Worm (Caenorhabditis elegans) whole organism, midembryonic: ENCODE results near the gene hog-1.

ENCODE experiments used
- T22C8.4 ChIP-seq: fragments of 200-800 bp; sonication (Bioruptor generic); IDR thresholded peaks from 2 replicates; pipeline ENCODE4 v1.3.6; 2022; ENCODE audit warnings: missing genetic modification characterization, missing compliant biosample characterization
- cog-1 ChIP-seq: sonication (generic microtip); optimal IDR thresholded peaks from 2 replicates; lab custom pipeline; 2016; ENCODE audit warnings: missing genetic modification characterization, missing compliant biosample characterization
- flt-1 ChIP-seq: fragments of 200-800 bp; sonication (Bioruptor generic); IDR thresholded peaks from 2 replicates; pipeline ENCODE4 v1.3.6; 2022; ENCODE audit warnings: missing genetic modification characterization, missing compliant biosample characterization
- klf-2 ChIP-seq: fragments of 200-800 bp; sonication (Bioruptor generic); conservative IDR thresholded peaks from 2 replicates; pipeline ENCODE4 v1.3.6; 2022; ENCODE audit warnings: missing genetic modification reagents, missing genetic modification characterization, missing compliant biosample characterization
- med-1 ChIP-seq: sonication (generic microtip); optimal IDR thresholded peaks from 2 replicates; lab custom pipeline; 2017; ENCODE audit warnings: missing genetic modification characterization, mild to moderate bottlenecking, missing compliant biosample characterization, antibody characterized with exemption, missing genetic modification reagents; ENCODE audit not compliant: insufficient read depth
- ref-1 ChIP-seq: fragments of 200-800 bp; sonication (Bioruptor generic); conservative IDR thresholded peaks from 2 replicates; pipeline ENCODE4 v1.3.6; 2022; ENCODE audit warnings: missing genetic modification reagents, missing genetic modification characterization, missing compliant biosample characterization
- tab-1 ChIP-seq: fragments of 200-800 bp; sonication (Bioruptor generic); IDR thresholded peaks from 2 replicates; pipeline ENCODE4 v1.3.6; 2022; ENCODE audit warnings: missing genetic modification characterization, missing compliant biosample characterization
- ztf-23 ChIP-seq: fragments of 200-800 bp; sonication (Bioruptor generic); IDR thresholded peaks from 2 replicates; pipeline ENCODE4 v1.3.6; 2022; ENCODE audit warnings: missing genetic modification reagents, missing genetic modification characterization, missing compliant biosample characterization
- ztf-29 ChIP-seq: fragments of 200-800 bp; sonication (Bioruptor generic); IDR thresholded peaks from 2 replicates; pipeline ENCODE4 v1.3.6; 2022; ENCODE audit warnings: missing genetic modification reagents, missing genetic modification characterization, missing compliant biosample characterization

hog-1 gene

DNA sequence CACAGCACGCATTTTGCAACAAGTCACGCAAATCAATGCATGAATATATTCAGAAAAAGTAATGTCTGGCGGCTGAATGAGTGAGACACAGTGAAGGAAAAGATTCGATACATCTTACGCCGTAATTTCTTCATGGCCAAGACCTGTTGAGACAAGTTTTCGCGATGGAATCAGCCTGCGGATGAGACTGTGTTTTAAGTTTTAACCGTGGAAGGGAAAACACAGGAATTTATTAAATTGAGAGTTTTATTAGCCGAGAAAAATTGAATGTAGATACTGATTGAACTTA is at the start of gene hog-1:
Gene hog-1 (minus strand): TSS at position 101 of the 289 bp plus-strand sequence.
- TF ChIP-seq cog-1 (tag; lab: Kevin White, UChicago) (no peak), ztf-23 (GFP tag; lab: Robert Waterston, UW) (no peak), klf-2 (GFP tag; lab: Robert Waterston, UW) (no peak), tab-1 (GFP tag; lab: Robert Waterston, UW) (no peak), flt-1 (GFP tag; lab: Robert Waterston, UW) (no peak), ztf-29 (no peak), med-1 (GFP tag; lab: Kevin White, UChicago) (no peak), T22C8.4 (no peak), ref-1 (GFP tag; lab: Robert Waterston, UW) (no peak)

DNA sequence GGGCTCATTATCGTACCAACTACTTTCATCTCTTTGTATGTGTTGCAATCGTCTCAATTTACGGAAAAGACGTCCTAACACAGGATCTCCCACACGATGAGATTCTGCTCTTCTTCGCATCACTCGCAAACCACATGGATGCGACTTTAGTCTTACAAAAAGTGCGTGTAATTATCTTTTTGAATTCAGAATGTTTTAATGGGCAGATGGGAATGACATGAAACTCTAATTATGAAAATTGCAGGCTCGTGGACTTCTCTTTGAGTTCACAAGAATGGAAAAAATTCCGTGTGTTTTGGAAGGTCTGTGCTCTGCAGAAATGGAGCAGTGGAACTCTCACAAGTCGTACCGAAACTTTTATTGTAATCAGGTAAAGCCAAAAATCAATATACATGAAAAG is 47.4 kb upstream of the hog-1 start:
- TF ChIP-seq ztf-29 (no peak), ref-1 (GFP tag; lab: Robert Waterston, UW) (no peak), klf-2 (GFP tag; lab: Robert Waterston, UW) (no peak), T22C8.4 (no peak)

DNA sequence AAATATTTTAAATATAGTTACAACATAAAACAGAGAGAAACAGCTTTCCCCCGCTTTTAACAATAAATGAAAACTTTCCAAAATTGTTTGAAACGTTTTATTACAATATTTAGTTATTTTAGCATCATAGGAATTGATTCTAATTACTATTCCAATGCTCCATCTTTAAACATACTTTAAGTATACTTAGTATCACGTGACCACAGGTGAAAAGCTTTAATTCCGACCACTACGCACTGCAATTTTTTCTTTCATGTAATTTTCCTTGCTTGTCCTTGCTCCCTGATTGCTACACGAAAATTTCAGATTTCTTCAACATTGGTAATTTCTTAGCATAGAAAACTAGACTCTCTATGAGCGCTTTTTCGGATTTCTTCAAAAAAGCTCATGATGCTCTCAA is 43.0 kb upstream of the hog-1 start, which contains the start of gene tbc-16:
Gene tbc-16 (plus strand): TSS at position 301 of the 400 bp plus-strand sequence.
- no peak for TF ChIP-seq ref-1 (GFP tag; lab: Robert Waterston, UW)
- no peak for TF ChIP-seq flt-1 (GFP tag; lab: Robert Waterston, UW)
- TF ChIP-seq med-1 (GFP tag; lab: Kevin White, UChicago): no peak

DNA sequence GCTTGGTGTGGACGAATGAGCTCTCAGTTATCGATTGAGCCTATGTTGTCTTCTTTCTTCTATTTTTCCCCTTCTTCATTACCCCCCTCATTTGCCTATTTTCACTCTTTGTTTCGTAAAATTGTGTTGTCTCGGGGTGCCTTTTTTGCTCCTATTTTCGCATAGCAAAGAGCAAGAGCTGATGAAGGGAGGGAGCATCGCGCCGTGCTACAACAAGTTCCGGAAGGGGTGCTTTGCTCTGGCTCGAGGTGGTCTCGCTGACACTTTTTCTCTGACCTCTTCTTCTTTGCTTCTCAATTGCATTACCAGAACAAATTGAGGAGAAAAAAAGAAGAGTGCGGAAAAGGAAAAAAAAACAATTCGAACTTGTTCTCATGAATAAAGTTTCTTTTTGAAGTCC is 41.9 kb upstream of the hog-1 start:
- TF ChIP-seq ztf-23 (GFP tag; lab: Robert Waterston, UW): no peak

DNA sequence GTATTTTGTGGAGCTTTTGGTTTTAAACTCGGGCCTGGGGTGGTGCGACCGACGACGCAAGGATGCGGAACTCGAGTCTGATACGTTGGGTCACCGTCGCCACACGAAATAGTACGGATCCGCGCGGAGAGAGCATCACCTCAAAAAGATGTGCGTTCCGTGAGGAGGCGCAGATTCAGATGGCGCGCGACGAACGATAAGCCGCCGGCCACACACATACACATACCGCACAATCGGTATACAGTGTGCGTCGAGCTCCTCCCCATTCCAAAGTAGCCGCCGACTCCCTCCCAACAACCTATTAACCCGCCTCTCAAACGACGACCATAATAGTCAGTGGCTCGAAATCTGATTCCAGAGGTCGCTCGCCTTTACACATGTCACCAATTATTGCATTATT is 36.0 kb upstream of the hog-1 start, which contains the start of gene F49E10.2:
Gene F49E10.2 (plus strand): TSS at position 301 of the 400 bp plus-strand sequence.
- no peak for TF ChIP-seq tab-1 (GFP tag; lab: Robert Waterston, UW)
- TF ChIP-seq ref-1 (GFP tag; lab: Robert Waterston, UW): no peak
- no peak for TF ChIP-seq flt-1 (GFP tag; lab: Robert Waterston, UW)
- no peak for TF ChIP-seq cog-1 (tag; lab: Kevin White, UChicago)
- no peak for TF ChIP-seq ztf-29
- TF ChIP-seq ztf-23 (GFP tag; lab: Robert Waterston, UW): no peak
- TF ChIP-seq med-1 (GFP tag; lab: Kevin White, UChicago): no peak
- no peak for TF ChIP-seq T22C8.4
- no peak for TF ChIP-seq klf-2 (GFP tag; lab: Robert Waterston, UW)

DNA sequence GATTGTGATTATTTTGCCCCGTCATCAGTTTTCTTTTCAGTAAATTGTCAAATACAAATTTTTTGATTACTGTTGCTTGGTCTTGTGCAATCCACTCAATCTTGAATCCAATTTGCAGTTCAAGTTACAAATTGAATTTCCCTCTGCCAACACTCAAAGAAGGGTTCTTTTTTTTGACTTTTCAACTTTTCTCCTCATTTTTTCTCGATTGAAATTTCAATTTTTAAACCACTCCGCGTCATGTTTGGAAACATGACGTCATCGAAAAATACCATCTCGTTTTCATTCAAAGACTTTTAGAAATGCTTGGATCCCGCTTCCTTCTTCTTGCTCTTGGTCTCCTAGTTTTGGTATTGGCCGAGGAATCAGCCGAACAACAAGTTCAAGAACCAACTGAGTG is 31.5 kb upstream of the hog-1 start, which contains the start of gene flp-7:
Gene flp-7 (plus strand): TSS at position 301 of the 400 bp plus-strand sequence.
- TF ChIP-seq tab-1 (GFP tag; lab: Robert Waterston, UW): no peak
- no peak for TF ChIP-seq med-1 (GFP tag; lab: Kevin White, UChicago)
- TF ChIP-seq klf-2 (GFP tag; lab: Robert Waterston, UW): no peak
- no peak for TF ChIP-seq T22C8.4
- no peak for TF ChIP-seq flt-1 (GFP tag; lab: Robert Waterston, UW)
- no peak for TF ChIP-seq ref-1 (GFP tag; lab: Robert Waterston, UW)
- no peak for TF ChIP-seq ztf-23 (GFP tag; lab: Robert Waterston, UW)
- no peak for TF ChIP-seq cog-1 (tag; lab: Kevin White, UChicago)
- TF ChIP-seq ztf-29: no peak

DNA sequence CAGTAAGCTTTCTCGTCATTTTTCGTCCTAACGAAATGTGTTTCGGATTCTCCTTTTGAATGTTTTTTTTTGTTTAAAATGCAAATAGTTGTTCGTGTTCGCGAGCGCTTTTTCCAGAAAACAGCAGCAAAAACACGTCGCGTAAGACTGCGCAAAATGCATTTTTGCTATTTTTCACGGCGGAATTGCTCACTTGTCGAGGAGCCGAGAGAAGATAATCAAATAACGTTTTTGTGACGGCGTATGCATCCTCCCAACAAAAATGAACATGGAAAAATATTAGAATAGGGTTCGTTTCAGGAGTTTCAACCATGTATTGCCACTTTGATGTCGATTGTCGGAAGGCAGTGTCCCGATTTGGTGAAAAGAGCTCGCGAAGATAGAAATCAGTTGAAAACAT is 23.0 kb upstream of the hog-1 start:
- TF ChIP-seq ref-1 (GFP tag; lab: Robert Waterston, UW) (no peak), med-1 (GFP tag; lab: Kevin White, UChicago) (no peak), klf-2 (GFP tag; lab: Robert Waterston, UW) (no peak), ztf-29 (no peak), ztf-23 (GFP tag; lab: Robert Waterston, UW) (no peak), cog-1 (tag; lab: Kevin White, UChicago) (no peak)

DNA sequence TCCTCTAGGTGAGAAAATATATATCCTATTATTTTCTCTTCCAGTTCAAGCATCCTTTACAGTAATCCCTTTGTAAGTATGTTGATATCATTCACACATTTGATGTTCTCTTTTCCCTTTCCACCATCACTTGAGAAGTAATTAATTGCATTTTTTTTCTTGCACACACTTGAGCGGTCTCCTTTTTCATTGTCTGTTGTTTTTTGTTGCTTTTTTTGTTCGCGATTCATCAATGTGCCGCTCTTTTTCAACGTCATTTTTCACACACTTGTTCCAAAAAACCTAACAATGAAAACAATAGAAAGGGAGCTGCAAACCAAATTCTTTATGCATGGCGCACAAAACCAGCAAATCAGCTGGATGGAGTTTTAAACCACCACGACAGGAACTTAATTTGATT is 21.5 kb upstream of the hog-1 start, which contains the start of gene F49E10.4:
Gene F49E10.4 (plus strand): TSS at position 301 of the 400 bp plus-strand sequence.
- TF ChIP-seq klf-2 (GFP tag; lab: Robert Waterston, UW) (no peak), ref-1 (GFP tag; lab: Robert Waterston, UW) (no peak), tab-1 (GFP tag; lab: Robert Waterston, UW) (no peak), med-1 (GFP tag; lab: Kevin White, UChicago) (no peak), cog-1 (tag; lab: Kevin White, UChicago) (no peak), flt-1 (GFP tag; lab: Robert Waterston, UW) (no peak), ztf-29 (no peak), T22C8.4 (no peak), ztf-23 (GFP tag; lab: Robert Waterston, UW) (no peak)

DNA sequence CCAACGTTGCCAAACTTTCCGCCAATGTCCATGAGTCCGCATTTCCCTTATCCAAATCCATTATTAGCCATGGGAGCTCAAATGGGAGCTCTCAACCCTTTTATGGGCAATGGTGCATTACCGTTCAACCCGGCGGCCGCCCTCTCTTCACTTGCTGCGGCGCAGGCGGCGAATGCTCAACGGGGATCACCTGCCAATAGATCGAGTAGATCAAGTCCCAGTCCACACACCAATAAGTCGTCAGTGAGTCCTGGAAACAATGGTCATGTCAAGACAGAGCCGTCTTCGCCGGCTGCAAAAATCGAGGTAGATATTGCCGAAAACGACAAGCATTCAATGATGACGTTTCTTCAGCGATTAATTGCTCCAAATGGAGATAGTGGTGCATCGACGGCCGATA is 18.1 kb upstream of the hog-1 start:
- TF ChIP-seq tab-1 (GFP tag; lab: Robert Waterston, UW) (no peak), T22C8.4 (no peak), med-1 (GFP tag; lab: Kevin White, UChicago) (no peak)

DNA sequence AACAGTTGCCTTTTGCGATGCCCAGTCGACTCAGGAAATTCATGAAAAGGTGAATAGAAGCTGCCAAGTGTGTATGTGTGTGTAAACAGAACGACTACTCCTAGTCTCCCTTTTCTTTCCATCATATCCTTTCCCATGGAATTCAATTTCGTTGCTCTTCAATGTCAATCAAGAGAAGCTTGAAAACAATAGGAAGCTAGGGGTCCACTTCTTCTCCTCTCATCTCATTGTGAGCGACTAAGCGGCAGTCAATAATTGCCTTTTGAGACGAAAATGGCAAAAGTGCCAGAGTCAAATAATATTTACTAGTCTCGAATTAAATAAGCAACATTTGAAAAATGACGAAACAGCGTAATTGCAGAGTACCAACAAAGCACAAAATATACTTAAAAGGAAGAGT is 15.5 kb upstream of the hog-1 start:
- TF ChIP-seq cog-1 (tag; lab: Kevin White, UChicago) (no peak), ref-1 (GFP tag; lab: Robert Waterston, UW) (no peak), flt-1 (GFP tag; lab: Robert Waterston, UW) (no peak), med-1 (GFP tag; lab: Kevin White, UChicago) (no peak), klf-2 (GFP tag; lab: Robert Waterston, UW) (no peak), tab-1 (GFP tag; lab: Robert Waterston, UW) (no peak), ztf-29 (no peak), ztf-23 (GFP tag; lab: Robert Waterston, UW) (no peak), T22C8.4 (no peak)
